Worm (Caenorhabditis elegans): ENCODE results near the gene F10E7.5.

DNA sequence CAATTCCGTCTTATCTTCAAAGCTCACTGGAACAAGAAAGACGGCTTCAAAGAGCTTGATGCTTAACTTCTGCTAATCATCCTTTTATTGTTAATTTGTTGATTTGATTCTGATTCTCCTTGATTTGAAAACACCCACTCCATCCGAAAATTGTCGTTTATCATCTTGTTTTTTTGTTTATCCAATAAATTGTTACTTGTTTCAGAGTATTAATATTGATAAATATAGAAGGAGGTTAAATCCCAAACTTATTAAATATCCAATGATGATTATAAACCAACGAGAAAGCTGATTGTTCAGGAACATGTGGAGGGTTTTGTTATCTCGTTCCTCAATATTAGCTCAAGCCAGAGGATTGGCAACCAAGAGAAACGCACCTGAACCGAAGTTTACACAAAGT lies 1.0 kb downstream of the F10E7.5 start, which contains the start of gene F10E7.6:
- TF ChIP-seq snpc-4 (tag; optimal IDR thresholded peaks at IDR 0.05) (no peak), ZK546.5 (tag; optimal IDR thresholded peaks at IDR 0.05) (no peak), mdl-1 (tag; optimal IDR thresholded peaks at IDR 0.05) (no peak), vab-7 (GFP tag; IDR thresholded peaks at IDR 0.05) (no peak), lsy-2 (tag; optimal IDR thresholded peaks at IDR 0.05) (no peak), daf-19 (GFP tag; conservative IDR thresholded peaks at IDR 0.05) (no peak), dpl-1 (GFP tag; optimal IDR thresholded peaks at IDR 0.05) (no peak), dmd-6 (GFP tag; IDR thresholded peaks at IDR 0.05) (no peak), ceh-28 (tag; optimal IDR thresholded peaks at IDR 0.05) (no peak), nhr-10 (tag; optimal IDR thresholded peaks at IDR 0.05) (no peak), dve-1 (tag; optimal IDR thresholded peaks at IDR 0.05; ENCODE audit: insufficient read depth) (no peak)

Data from whole organism, L4 larva.